Worm (Caenorhabditis elegans) whole organism, L2 larva: ENCODE data around the gene F54F7.2.

Source experiments
- C34F6.9 ChIP-seq: fragments of 150-350 bp; optimal IDR thresholded peaks from 2 replicates; lab custom pipeline; 2014; ENCODE audit warnings: missing biosample characterization, missing genetic modification characterization
- R02D3.7 ChIP-seq: fragments of 150-350 bp; optimal IDR thresholded peaks from 2 replicates; lab custom pipeline; 2014; ENCODE audit warnings: missing biosample characterization, missing genetic modification characterization
- Y55F3AM.14 ChIP-seq: fragments of 200-800 bp; sonication (Bioruptor generic); optimal IDR thresholded peaks from 2 replicates; lab custom pipeline; 2018; ENCODE audit warnings: mild to moderate bottlenecking, missing genetic modification characterization, missing compliant biosample characterization
- ZK546.5 ChIP-seq: sonication (generic microtip); optimal IDR thresholded peaks from 2 replicates; lab custom pipeline; 2017; ENCODE audit warnings: missing biosample characterization, missing genetic modification characterization
- alr-1 ChIP-seq: fragments of 150-350 bp; optimal IDR thresholded peaks from 2 replicates; lab custom pipeline; 2014; ENCODE audit warnings: missing biosample characterization, missing genetic modification characterization
- aly-2 ChIP-seq: fragments of 150-350 bp; optimal IDR thresholded peaks from 2 replicates; lab custom pipeline; 2014; ENCODE audit warnings: missing biosample characterization, missing genetic modification characterization
- ama-1 ChIP-seq: fragments of 150-350 bp; optimal IDR thresholded peaks from 2 replicates; lab custom pipeline; 2018; ENCODE audit warnings: inconsistent platforms
- blmp-1 ChIP-seq: sonication (generic microtip); optimal IDR thresholded peaks from 2 replicates; lab custom pipeline; 2017; ENCODE audit warnings: missing genetic modification characterization, mild to moderate bottlenecking, missing compliant biosample characterization, antibody characterized with exemption, moderate library complexity; ENCODE audit not compliant: insufficient read depth
- ceh-82 ChIP-seq: fragments of 150-350 bp; optimal IDR thresholded peaks from 2 replicates; lab custom pipeline; 2014; ENCODE audit warnings: missing biosample characterization, missing genetic modification characterization
- crh-2 ChIP-seq: sonication (generic microtip); optimal IDR thresholded peaks from 2 replicates; lab custom pipeline; 2017; ENCODE audit warnings: missing biosample characterization, missing genetic modification characterization
- dmd-4 ChIP-seq: sonication (generic microtip); optimal IDR thresholded peaks from 2 replicates; lab custom pipeline; 2017; ENCODE audit warnings: missing biosample characterization, missing genetic modification characterization
- egl-27 ChIP-seq: sonication (generic microtip); optimal IDR thresholded peaks from 3 replicates; lab custom pipeline; 2017; ENCODE audit warnings: missing biosample characterization, missing genetic modification reagents, missing genetic modification characterization
- elt-1 ChIP-seq: fragments of 150-350 bp; optimal IDR thresholded peaks from 2 replicates; lab custom pipeline; 2014; ENCODE audit warnings: missing biosample characterization, missing genetic modification characterization
- fos-1 ChIP-seq: fragments of 150-350 bp; optimal IDR thresholded peaks from 2 replicates; lab custom pipeline; 2014; ENCODE audit warnings: missing biosample characterization, missing genetic modification characterization
- gmeb-1 ChIP-seq: fragments of 150-350 bp; optimal IDR thresholded peaks from 2 replicates; lab custom pipeline; 2014; ENCODE audit warnings: missing biosample characterization, missing genetic modification characterization
- lin-11 ChIP-seq: fragments of 150-350 bp; sonication (generic microtip); optimal IDR thresholded peaks from 2 replicates; lab custom pipeline; 2014; ENCODE audit warnings: missing biosample characterization, missing genetic modification characterization, inconsistent platforms, mixed read lengths
- lin-39 ChIP-seq: fragments of 150-350 bp; optimal IDR thresholded peaks from 2 replicates; lab custom pipeline; 2014; ENCODE audit warnings: missing biosample characterization, missing genetic modification reagents, missing genetic modification characterization
- lsy-2 ChIP-seq, 2 experiments: fragments of 150-350 bp in 1 of 2; sonication (generic microtip) in 1 of 2; optimal IDR thresholded peaks; 2 replicates each; lab custom pipeline; 2014 to 2017; ENCODE audit warnings: missing biosample characterization in 2 of 2, missing genetic modification characterization in 2 of 2
- mdl-1 ChIP-seq, 2 experiments: fragments of 150-350 bp in 1 of 2; sonication (generic microtip) in 1 of 2; optimal IDR thresholded peaks; 2 replicates each; lab custom pipeline; 2017; ENCODE audit warnings: missing biosample characterization in 2 of 2, missing genetic modification characterization in 2 of 2
- nhr-10 ChIP-seq: sonication (generic microtip); optimal IDR thresholded peaks from 2 replicates; lab custom pipeline; 2017; ENCODE audit warnings: missing biosample characterization, missing genetic modification characterization
- nhr-129 ChIP-seq: fragments of 150-350 bp; optimal IDR thresholded peaks from 2 replicates; lab custom pipeline; 2014; ENCODE audit warnings: missing biosample characterization, missing genetic modification characterization
- nhr-21 ChIP-seq: fragments of 150-350 bp; optimal IDR thresholded peaks from 2 replicates; lab custom pipeline; 2014; ENCODE audit warnings: missing biosample characterization, missing genetic modification characterization
- nhr-23 ChIP-seq: fragments of 150-350 bp; optimal IDR thresholded peaks from 2 replicates; lab custom pipeline; 2014; ENCODE audit warnings: missing biosample characterization, missing genetic modification reagents, missing genetic modification characterization
- nhr-237 ChIP-seq: fragments of 150-350 bp; optimal IDR thresholded peaks from 2 replicates; lab custom pipeline; 2014; ENCODE audit warnings: missing biosample characterization, missing genetic modification characterization
- nhr-25 ChIP-seq: fragments of 150-350 bp; sonication (generic microtip); optimal IDR thresholded peaks from 3 replicates; lab custom pipeline; 2014; ENCODE audit warnings: missing biosample characterization, missing genetic modification characterization
- nhr-6 ChIP-seq: fragments of 150-350 bp; optimal IDR thresholded peaks from 2 replicates; lab custom pipeline; 2014; ENCODE audit warnings: missing biosample characterization, missing genetic modification characterization
- peb-1 ChIP-seq: fragments of 150-350 bp; optimal IDR thresholded peaks from 2 replicates; lab custom pipeline; 2014; ENCODE audit warnings: missing biosample characterization, missing genetic modification characterization
- skn-1 ChIP-seq: sonication (generic microtip); optimal IDR thresholded peaks from 2 replicates; lab custom pipeline; 2017; ENCODE audit warnings: missing biosample characterization, missing genetic modification characterization
- sma-3 ChIP-seq: sonication (generic microtip); optimal IDR thresholded peaks from 2 replicates; lab custom pipeline; 2016; ENCODE audit warnings: missing genetic modification reagents, missing genetic modification characterization, missing compliant biosample characterization
- sma-9 ChIP-seq, 2 experiments: fragments of 150-350 bp in 1 of 2; sonication (generic microtip) in 1 of 2; optimal IDR thresholded peaks; 2 replicates each; lab custom pipeline; 2014 to 2016; ENCODE audit warnings: missing genetic modification characterization in 2 of 2, mild to moderate bottlenecking in 1 of 2, missing biosample characterization in 1 of 2, missing compliant biosample characterization in 1 of 2, missing genetic modification reagents in 1 of 2, moderate library complexity in 1 of 2
- snpc-4 ChIP-seq: fragments of 150-350 bp; optimal IDR thresholded peaks from 2 replicates; lab custom pipeline; 2014; ENCODE audit warnings: missing biosample characterization, missing genetic modification characterization
- unc-39 ChIP-seq: fragments of 150-350 bp; optimal IDR thresholded peaks from 2 replicates; lab custom pipeline; 2014; ENCODE audit warnings: missing biosample characterization, missing genetic modification characterization
- unc-55 ChIP-seq: fragments of 150-350 bp; sonication (generic microtip); optimal IDR thresholded peaks from 3 replicates; lab custom pipeline; 2014; ENCODE audit warnings: missing biosample characterization, missing genetic modification reagents, missing genetic modification characterization
- zag-1 ChIP-seq: fragments of 150-350 bp; optimal IDR thresholded peaks from 2 replicates; lab custom pipeline; 2014; ENCODE audit warnings: missing biosample characterization, missing genetic modification characterization
- ztf-1 ChIP-seq: fragments of 200-800 bp; sonication (Bioruptor generic); conservative IDR thresholded peaks from 2 replicates; pipeline ENCODE4 v1.3.6; 2022; ENCODE audit warnings: missing genetic modification characterization, missing compliant biosample characterization
- ztf-11 ChIP-seq: sonication (generic microtip); optimal IDR thresholded peaks from 2 replicates; lab custom pipeline; 2017; ENCODE audit warnings: missing biosample characterization, missing genetic modification characterization

The F54F7.2 gene

ce11 chrX:11854903-11855302 is 11.4 kb downstream of the F54F7.2 start, which contains the start of gene F54F7.8:
TSS of gene F54F7.8 (minus strand) at chrX:11855003.
- TF ChIP-seq mdl-1 (tag; optimal IDR thresholded peaks at IDR 0.05; lab: Kevin White, UChicago), result no peak
- TF ChIP-seq elt-1, result no peak
- TF ChIP-seq dmd-4, result no peak
- no peak for TF ChIP-seq ztf-1 (GFP tag; lab: Robert Waterston, UW)
- TF ChIP-seq fos-1 (tag; lab: Kevin White, UChicago), result no peak
- TF ChIP-seq crh-2, result no peak
- no peak for TF ChIP-seq unc-39 (tag; lab: Kevin White, UChicago)
- no peak for TF ChIP-seq nhr-23 (tag; lab: Kevin White, UChicago)
- TF ChIP-seq nhr-10, result no peak
- no peak for TF ChIP-seq alr-1
- TF ChIP-seq lin-11 (tag; lab: Kevin White, UChicago), result no peak
- TF ChIP-seq unc-55 (GFP tag; lab: Kevin White, UChicago), result no peak
- TF ChIP-seq skn-1 (tag; lab: Kevin White, UChicago), result no peak
- no peak for TF ChIP-seq lsy-2 (tag; optimal IDR thresholded peaks at IDR 0.05; lab: Kevin White, UChicago)
- no peak for TF ChIP-seq peb-1 (tag; lab: Kevin White, UChicago)
- no peak for TF ChIP-seq gmeb-1

- TF ChIP-seq ceh-82 (tag; lab: Kevin White, UChicago) (no peak), C34F6.9 (tag; lab: Kevin White, UChicago) (no peak), ztf-1 (GFP tag; lab: Robert Waterston, UW) (no peak), ama-1 (lab: Kevin White, UChicago) (no peak), gmeb-1 (no peak), sma-9 (GFP tag; optimal IDR thresholded peaks at IDR 0.05; lab: Kevin White, UChicago) (no peak), sma-9 (tag; optimal IDR thresholded peaks at IDR 0.05; lab: Kevin White, UChicago) (no peak), elt-1 (no peak), fos-1 (tag; lab: Kevin White, UChicago) (no peak), ZK546.5 (no peak), zag-1 (tag; lab: Kevin White, UChicago) (no peak), nhr-21 (tag; lab: Kevin White, UChicago) (no peak), dmd-4 (no peak), nhr-10 (no peak)
Measured at ce11 chrX:11856214-11856613, 12.8 kb downstream of the F54F7.2 start.

- TF ChIP-seq nhr-6 (tag; lab: Kevin White, UChicago), result no peak
- TF ChIP-seq blmp-1 (tag; lab: Kevin White, UChicago), result no peak
- no peak for TF ChIP-seq sma-9 (GFP tag; optimal IDR thresholded peaks at IDR 0.05; lab: Kevin White, UChicago)
- TF ChIP-seq sma-9 (tag; optimal IDR thresholded peaks at IDR 0.05; lab: Kevin White, UChicago), result no peak
- no peak for TF ChIP-seq Y55F3AM.14 (GFP tag; lab: Kevin White, UChicago)
- no peak for TF ChIP-seq nhr-25 (tag; lab: Kevin White, UChicago)
- no peak for TF ChIP-seq skn-1 (tag; lab: Kevin White, UChicago)
- no peak for TF ChIP-seq R02D3.7 (tag; lab: Kevin White, UChicago)
- TF ChIP-seq egl-27 (tag; lab: Kevin White, UChicago), result no peak
- no peak for TF ChIP-seq lin-39 (tag; lab: Kevin White, UChicago)
- no peak for TF ChIP-seq aly-2 (tag; lab: Kevin White, UChicago)
- TF ChIP-seq nhr-129 (tag; lab: Kevin White, UChicago), result no peak
- no peak for TF ChIP-seq unc-39 (tag; lab: Kevin White, UChicago)
- TF ChIP-seq ztf-1 (GFP tag; lab: Robert Waterston, UW), result no peak
- no peak for TF ChIP-seq snpc-4 (tag; lab: Kevin White, UChicago)
- TF ChIP-seq nhr-237 (tag; lab: Kevin White, UChicago), result no peak
- TF ChIP-seq elt-1, result no peak
- TF ChIP-seq sma-3 (GFP tag; lab: Kevin White, UChicago), result no peak
Measured at ce11 chrX:11857178-11857577, 13.7 kb downstream of the F54F7.2 start, which contains the start of gene mes-1. TSS of gene mes-1 (plus strand) at chrX:11857478.

- TF ChIP-seq egl-27 (tag; lab: Kevin White, UChicago) (no peak), ztf-11 (tag; lab: Kevin White, UChicago) (no peak)
Measured at ce11 chrX:11863307-11863706, 19.8 kb downstream of the F54F7.2 start, which contains the start of gene F54F7.10. TSS of gene F54F7.10 (plus strand) at chrX:11863607.
